Worm (Caenorhabditis elegans) whole organism, midembryonic: ENCODE measurements around the gene T10F2.2.

Experiments used
- med-1 ChIP-seq: sonication (generic microtip); optimal IDR thresholded peaks from 2 replicates; lab custom pipeline; 2017; ENCODE audit warnings: missing genetic modification characterization, mild to moderate bottlenecking, missing compliant biosample characterization, antibody characterized with exemption, missing genetic modification reagents; ENCODE audit not compliant: insufficient read depth
- ztf-29 ChIP-seq: fragments of 200-800 bp; sonication (Bioruptor generic); IDR thresholded peaks from 2 replicates; pipeline ENCODE4 v1.3.6; 2022; ENCODE audit warnings: missing genetic modification reagents, missing genetic modification characterization, missing compliant biosample characterization

ce11 chrIII:5147445-5147844 lies 17.7 kb downstream of the T10F2.2 start:
- TF ChIP-seq ztf-29 (GFP tag; lab: Robert Waterston, UW): no peak
- TF ChIP-seq med-1 (GFP tag; lab: Kevin White, UChicago): no peak
